Fruit fly (Drosophila melanogaster): ENCODE results near the gene CG32536.
A peak's percentile ranks its signal among the peaks of the same experiment; 100 is the strongest.

CG32536 gene

DNA sequence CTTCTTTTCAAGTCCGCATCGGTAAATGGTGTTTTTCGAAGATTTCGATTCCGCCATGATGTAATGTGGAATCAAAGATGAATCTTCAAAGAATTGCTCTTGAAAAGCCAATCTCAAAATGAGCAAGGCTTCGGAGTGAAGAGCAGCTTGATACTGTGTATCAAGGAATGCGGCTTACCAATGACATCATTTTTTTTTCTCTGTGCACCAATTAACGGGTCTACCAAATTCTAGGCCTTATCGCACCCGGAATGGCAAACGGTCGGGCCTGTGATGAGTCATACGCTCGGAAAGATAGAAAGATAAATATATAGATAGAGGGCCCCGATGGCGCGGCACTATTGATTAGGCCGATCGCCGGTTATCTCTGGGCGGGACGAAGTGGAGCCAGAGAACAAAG lies 39.9 kb upstream of the CG32536 start (continued):
- peak; percentile 22 for TF ChIP-seq CG12769 (tag; optimal IDR thresholded peaks at IDR 0.05)
- TF ChIP-seq CG1603 (tag; optimal IDR thresholded peaks at IDR 0.05): no peak
- no peak for TF ChIP-seq CG16815 (GFP tag; optimal IDR thresholded peaks at IDR 0.05)

DNA sequence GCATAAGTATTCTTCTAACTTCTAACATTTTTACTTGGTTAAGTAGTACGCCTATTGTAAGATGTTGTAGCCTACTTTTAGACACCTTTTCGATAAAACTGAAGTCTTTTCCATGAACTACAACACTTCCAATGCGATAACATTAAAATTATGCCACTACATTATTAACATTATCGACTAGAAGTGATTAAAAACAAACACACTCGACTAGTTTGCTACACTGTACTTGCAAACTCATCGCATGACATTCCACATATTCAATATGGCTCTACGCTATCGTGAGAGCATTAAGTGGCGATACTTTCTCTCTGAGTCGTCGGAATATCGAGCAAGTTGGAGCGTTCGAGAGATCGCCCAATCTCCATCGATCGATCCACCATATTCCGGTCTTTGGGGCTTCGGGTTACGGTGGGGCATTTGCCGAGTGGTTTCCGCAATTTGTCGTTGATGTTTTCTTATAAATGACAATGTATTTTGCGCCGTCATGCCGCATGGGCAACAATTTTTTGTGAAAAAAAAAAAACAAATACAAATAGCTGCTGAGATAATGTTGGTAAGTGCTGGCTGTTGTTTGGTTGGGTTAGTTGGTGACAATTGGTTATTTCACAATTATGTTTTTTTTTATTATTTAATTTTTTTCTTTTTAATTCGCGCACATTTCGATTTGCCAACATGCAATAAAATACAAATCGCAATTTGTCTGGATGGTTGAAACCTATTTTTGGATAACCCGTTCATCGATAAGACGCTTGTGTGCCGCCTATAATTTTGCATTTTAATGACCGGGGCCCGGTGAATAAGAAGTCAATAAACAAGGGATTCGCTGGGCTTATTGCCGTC lies 38.9 kb upstream of the CG32536 start:
- TF ChIP-seq run (tag; optimal IDR thresholded peaks at IDR 0.05) (no peak), CG8359 (GFP tag; optimal IDR thresholded peaks at IDR 0.05; ENCODE audit: borderline replicate concordance) (no peak), stwl (tag; optimal IDR thresholded peaks at IDR 0.05) (no peak), fd102C (GFP tag; optimal IDR thresholded peaks at IDR 0.05) (no peak), eyg (GFP tag; optimal IDR thresholded peaks at IDR 0.05) (no peak), chm (GFP tag; IDR thresholded peaks at IDR 0.05) (no peak), NC2β (GFP tag; optimal IDR thresholded peaks at IDR 0.05) (no peak), chn (GFP tag; optimal IDR thresholded peaks at IDR 0.05) (no peak), Deaf1 (tag; optimal IDR thresholded peaks at IDR 0.05) (peak; percentile 62), CG12659 (GFP tag; optimal IDR thresholded peaks at IDR 0.05) (no peak), gt (GFP tag; IDR thresholded peaks at IDR 0.05) (no peak), CG11560 (tag; IDR thresholded peaks at IDR 0.05) (no peak), Aef1 (GFP tag; IDR thresholded peaks at IDR 0.05) (no peak), sd (tag; optimal IDR thresholded peaks at IDR 0.05) (peak; percentile 71), CG4424 (GFP tag; optimal IDR thresholded peaks at IDR 0.05) (no peak), CG15073 (GFP tag; optimal IDR thresholded peaks at IDR 0.05) (no peak), cato (GFP tag; optimal IDR thresholded peaks at IDR 0.05; ENCODE audit: borderline replicate concordance) (no peak), trem (tag; optimal IDR thresholded peaks at IDR 0.05) (no peak), crol (GFP tag; IDR thresholded peaks at IDR 0.05) (0 out of 2 replicates have a peak, but pooled peaks have one; percentile 9), Trl (optimal IDR thresholded peaks at IDR 0.05) (peak; percentile 24 to 28), Trl (GFP tag; optimal IDR thresholded peaks at IDR 0.05) (no peak), tx (GFP tag; optimal IDR thresholded peaks at IDR 0.05) (no peak), pros (GFP tag; optimal IDR thresholded peaks at IDR 0.05) (no peak), exex (tag; optimal IDR thresholded peaks at IDR 0.05) (peak; percentile 56), NfI (GFP tag; optimal IDR thresholded peaks at IDR 0.05) (no peak), cas (GFP tag; IDR thresholded peaks at IDR 0.05) (no peak), salm (tag; optimal IDR thresholded peaks at IDR 0.05) (no peak), Tbp (GFP tag; optimal IDR thresholded peaks at IDR 0.05) (no peak), Kr (GFP tag; optimal IDR thresholded peaks at IDR 0.05) (no peak), CG13123 (GFP tag; optimal IDR thresholded peaks at IDR 0.05) (no peak), CG34376 (GFP tag; optimal IDR thresholded peaks at IDR 0.05) (peak; percentile 43), CG5180 (GFP tag; optimal IDR thresholded peaks at IDR 0.05) (peak; percentile 35), az2 (GFP tag; optimal IDR thresholded peaks at IDR 0.05) (no peak), bbx (GFP tag; IDR thresholded peaks at IDR 0.05; ENCODE audit: partially characterized antibody) (no peak), fd3F (GFP tag; optimal IDR thresholded peaks at IDR 0.05) (no peak), Vsx1 (GFP tag; optimal IDR thresholded peaks at IDR 0.05) (no peak), fd96Cb (tag; optimal IDR thresholded peaks at IDR 0.05) (no peak), CG13287 (GFP tag; IDR thresholded peaks at IDR 0.05; ENCODE audit: partially characterized antibody) (0 out of 2 replicates have a peak, but pooled peaks have one; percentile 9), CG3163 (GFP tag; optimal IDR thresholded peaks at IDR 0.05) (no peak), Side (GFP tag; optimal IDR thresholded peaks at IDR 0.05) (no peak), CG10431 (GFP tag; optimal IDR thresholded peaks at IDR 0.05) (no peak), grau (tag; optimal IDR thresholded peaks at IDR 0.05) (no peak), CHES-1-like (GFP tag; optimal IDR thresholded peaks at IDR 0.05) (no peak), CG10959 (GFP tag; IDR thresholded peaks at IDR 0.05) (no peak), unpg (GFP tag; optimal IDR thresholded peaks at IDR 0.05) (no peak)

Data from whole organism, embryonic.